Worm (Caenorhabditis elegans): ENCODE results near the gene F55A11.1.

Gene F55A11.1

DNA sequence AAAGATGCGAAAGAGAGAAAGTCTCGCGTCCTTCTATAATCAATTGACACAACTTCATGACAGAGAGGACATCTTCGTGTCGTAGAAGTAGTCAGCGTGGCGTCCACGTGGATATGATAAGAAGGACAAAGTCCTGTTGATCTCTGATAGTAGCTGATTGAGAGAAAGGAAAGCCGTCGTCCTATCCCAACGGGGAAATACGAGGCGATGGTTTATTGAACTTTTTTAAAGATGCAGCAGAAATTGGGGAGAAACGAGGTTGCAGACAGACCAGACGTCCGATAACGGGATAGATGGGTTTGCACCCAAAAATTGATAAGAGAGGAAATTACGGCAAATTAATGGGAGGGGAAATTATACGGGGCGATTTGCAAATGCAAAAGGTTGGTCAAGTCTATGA, 38.3 kb upstream of the F55A11.1 start (continued):
- TF ChIP-seq nhr-28 (tag; optimal IDR thresholded peaks at IDR 0.05) = no peak
- TF ChIP-seq nhr-237 (tag; optimal IDR thresholded peaks at IDR 0.05) = no peak
- TF ChIP-seq egl-27 (tag; optimal IDR thresholded peaks at IDR 0.05) = peak; percentile 90
- TF ChIP-seq zag-1 (tag; optimal IDR thresholded peaks at IDR 0.05) = no peak
- TF ChIP-seq sea-2 (GFP tag; optimal IDR thresholded peaks at IDR 0.05) = no peak
- no peak for TF ChIP-seq unc-39 (tag; optimal IDR thresholded peaks at IDR 0.05)
- no peak for TF ChIP-seq pha-4 (tag; optimal IDR thresholded peaks at IDR 0.05)
- no peak for TF ChIP-seq eor-1 (tag; optimal IDR thresholded peaks at IDR 0.05)
- TF ChIP-seq mml-1 (tag; optimal IDR thresholded peaks at IDR 0.05) = peak; percentile 60
- TF ChIP-seq daf-12 (tag; optimal IDR thresholded peaks at IDR 0.05) = no peak
- no peak for TF ChIP-seq ztf-11 (tag; optimal IDR thresholded peaks at IDR 0.05)

DNA sequence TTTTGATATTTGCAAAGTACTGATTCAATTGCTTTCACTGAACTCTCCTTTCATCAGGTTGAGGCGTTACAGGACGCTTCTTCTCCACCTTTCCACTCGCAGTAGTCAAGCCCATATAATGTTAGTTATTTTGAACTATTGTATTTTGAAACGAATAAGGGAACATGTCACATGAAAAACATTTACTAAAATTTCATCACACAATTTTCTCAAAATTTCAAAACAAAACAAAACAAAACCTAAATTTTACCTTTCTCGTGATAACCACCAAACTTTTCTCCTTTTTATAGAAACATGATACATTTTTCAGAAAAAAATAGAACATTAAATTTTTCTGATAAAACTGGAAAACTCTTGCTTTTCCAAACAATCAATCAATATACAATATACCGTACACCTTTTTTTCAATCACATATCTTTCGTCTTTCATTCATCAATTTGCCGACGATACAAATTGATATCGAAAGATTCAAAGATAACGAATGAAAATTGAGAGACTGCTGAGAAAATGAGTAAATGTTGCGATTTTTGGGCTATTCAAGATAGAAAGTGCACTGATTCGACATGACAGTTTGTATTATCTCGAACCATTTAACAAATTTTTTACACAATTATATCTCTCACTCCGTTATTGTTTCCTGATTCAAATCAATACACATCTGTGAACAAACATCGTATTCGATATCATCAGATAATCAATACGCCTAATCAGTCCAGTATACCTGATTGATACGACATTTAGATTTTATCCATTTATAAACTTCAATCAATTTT, 37.1 kb upstream of the F55A11.1 start:
- TF ChIP-seq tbx-2 (tag; optimal IDR thresholded peaks at IDR 0.05) (peak; percentile 46), hmg-11 (tag; optimal IDR thresholded peaks at IDR 0.05) (no peak), pha-4 (tag; optimal IDR thresholded peaks at IDR 0.05) (no peak), nfya-1 (tag; optimal IDR thresholded peaks at IDR 0.05; ENCODE audit: insufficient read depth) (no peak), elt-3 (tag; optimal IDR thresholded peaks at IDR 0.05) (peak in 2 of 3 experiments; percentile 76 to 86), unc-39 (tag; optimal IDR thresholded peaks at IDR 0.05) (no peak), nhr-76 (tag; optimal IDR thresholded peaks at IDR 0.05) (peak; percentile 62), nhr-67 (tag; optimal IDR thresholded peaks at IDR 0.05) (no peak), nhr-25 (tag; optimal IDR thresholded peaks at IDR 0.05) (peak; percentile 39), lsy-12 (tag; optimal IDR thresholded peaks at IDR 0.05) (no peak), ceh-16 (tag; optimal IDR thresholded peaks at IDR 0.05) (no peak), nhr-43 (tag; optimal IDR thresholded peaks at IDR 0.05; ENCODE audit: poor library complexity, severe bottlenecking) (peak; percentile 75), ceh-82 (tag; optimal IDR thresholded peaks at IDR 0.05) (no peak), sea-2 (GFP tag; optimal IDR thresholded peaks at IDR 0.05) (no peak), jun-1 (tag; optimal IDR thresholded peaks at IDR 0.05) (no peak), nhr-237 (tag; optimal IDR thresholded peaks at IDR 0.05) (no peak), ZK546.5 (tag; optimal IDR thresholded peaks at IDR 0.05) (no peak), ceh-28 (tag; optimal IDR thresholded peaks at IDR 0.05) (peak; percentile 68), daf-12 (tag; optimal IDR thresholded peaks at IDR 0.05) (no peak), mdl-1 (tag; optimal IDR thresholded peaks at IDR 0.05) (no peak), snpc-4 (tag; optimal IDR thresholded peaks at IDR 0.05) (no peak), mml-1 (tag; optimal IDR thresholded peaks at IDR 0.05) (no peak), lin-39 (tag; optimal IDR thresholded peaks at IDR 0.05) (no peak), fkh-2 (tag; optimal IDR thresholded peaks at IDR 0.05) (no peak), egl-5 (tag; optimal IDR thresholded peaks at IDR 0.05) (no peak), fkh-10 (GFP tag; optimal IDR thresholded peaks at IDR 0.05) (no peak), nhr-23 (tag; optimal IDR thresholded peaks at IDR 0.05) (peak; percentile 74), elt-2 (tag; optimal IDR thresholded peaks at IDR 0.05) (peak; percentile 40), skn-1 (tag; optimal IDR thresholded peaks at IDR 0.05) (no peak), ztf-4 (tag; optimal IDR thresholded peaks at IDR 0.05) (no peak), unc-62 (GFP tag; optimal IDR thresholded peaks at IDR 0.05) (no peak), ama-1 (optimal IDR thresholded peaks at IDR 0.05) (no peak), pqm-1 (tag; optimal IDR thresholded peaks at IDR 0.05) (no peak)

DNA sequence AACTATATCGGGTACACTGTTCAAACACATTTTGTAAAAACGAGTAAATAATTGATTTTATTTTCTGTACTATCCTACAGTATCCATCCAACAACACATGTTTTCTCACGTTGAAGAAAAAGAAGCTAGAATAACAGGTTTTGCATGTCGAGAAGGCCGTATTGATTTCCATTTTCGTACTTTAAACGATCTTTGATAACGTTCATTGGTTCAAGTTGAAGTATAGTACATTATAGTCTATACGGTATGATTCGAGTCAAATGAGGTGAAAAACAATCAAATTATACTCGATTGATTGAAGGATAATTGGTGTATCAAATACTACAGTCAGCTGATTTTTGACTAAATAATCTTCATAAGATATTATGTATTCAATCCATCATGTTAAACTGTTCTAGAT, 36.3 kb upstream of the F55A11.1 start:
- TF ChIP-seq nfya-1 (tag; optimal IDR thresholded peaks at IDR 0.05; ENCODE audit: insufficient read depth) (peak; percentile 36), sea-2 (GFP tag; optimal IDR thresholded peaks at IDR 0.05) (no peak), snpc-4 (tag; optimal IDR thresholded peaks at IDR 0.05) (no peak), ztf-4 (tag; optimal IDR thresholded peaks at IDR 0.05) (no peak), lin-39 (tag; optimal IDR thresholded peaks at IDR 0.05) (no peak), mml-1 (tag; optimal IDR thresholded peaks at IDR 0.05) (no peak), jun-1 (tag; optimal IDR thresholded peaks at IDR 0.05) (no peak), fos-1 (tag; optimal IDR thresholded peaks at IDR 0.05) (no peak), nhr-11 (tag; optimal IDR thresholded peaks at IDR 0.05) (no peak), lsy-12 (tag; optimal IDR thresholded peaks at IDR 0.05) (no peak), nhr-76 (tag; optimal IDR thresholded peaks at IDR 0.05) (no peak), egl-5 (tag; optimal IDR thresholded peaks at IDR 0.05) (no peak), nhr-43 (tag; optimal IDR thresholded peaks at IDR 0.05; ENCODE audit: poor library complexity, severe bottlenecking) (peak; percentile 55), tbx-2 (tag; optimal IDR thresholded peaks at IDR 0.05) (no peak), mdl-1 (tag; optimal IDR thresholded peaks at IDR 0.05) (peak; percentile 2), ceh-9 (tag; optimal IDR thresholded peaks at IDR 0.05) (no peak), ztf-11 (tag; optimal IDR thresholded peaks at IDR 0.05) (no peak), aly-2 (tag; optimal IDR thresholded peaks at IDR 0.05) (no peak), nhr-25 (tag; optimal IDR thresholded peaks at IDR 0.05) (peak; percentile 50)

Data from whole organism, L3 larva.